Fruit fly (Drosophila melanogaster) whole organism, adult: ENCODE results near the gene Nha2.

Source experiments
- CG14711 ChIP-seq: fragments of 200-800 bp; sonication (Bioruptor generic); optimal IDR thresholded peaks from 2 replicates; lab custom pipeline; 2018; ENCODE audit warnings: missing biosample characterization, mild to moderate bottlenecking, missing genetic modification characterization, moderate library complexity
- CG7101 ChIP-seq: fragments of 200-800 bp; sonication (Bioruptor generic); optimal IDR thresholded peaks from 2 replicates; lab custom pipeline; 2018; ENCODE audit warnings: missing biosample characterization, mild to moderate bottlenecking, missing genetic modification characterization, moderate library complexity
- Mnt ChIP-seq: fragments of 200-800 bp; sonication (Bioruptor generic); optimal IDR thresholded peaks from 2 replicates; lab custom pipeline; 2016; ENCODE audit warnings: missing biosample characterization, mild to moderate bottlenecking, missing genetic modification characterization
- bab1 ChIP-seq: fragments of 200-800 bp; sonication (Bioruptor generic); optimal IDR thresholded peaks from 3 replicates; lab custom pipeline; 2019; ENCODE audit warnings: missing biosample characterization, mild to moderate bottlenecking, missing genetic modification characterization, moderate library complexity
- cic ChIP-seq: fragments of 200-800 bp; sonication (Bioruptor generic); optimal IDR thresholded peaks from 2 replicates; lab custom pipeline; 2017; ENCODE audit warnings: missing biosample characterization, mild to moderate bottlenecking, missing genetic modification characterization, moderate library complexity
- cnc ChIP-seq, 2 experiments: fragments of >200 bp; optimal IDR thresholded peaks; 2 replicates each; lab custom pipeline; 2017
- kay ChIP-seq: fragments of 200-800 bp; sonication (Bioruptor generic); peaks from one replicate; lab custom pipeline; 2016; ENCODE audit warnings: missing biosample characterization, missing genetic modification characterization, borderline replicate concordance

DNA sequence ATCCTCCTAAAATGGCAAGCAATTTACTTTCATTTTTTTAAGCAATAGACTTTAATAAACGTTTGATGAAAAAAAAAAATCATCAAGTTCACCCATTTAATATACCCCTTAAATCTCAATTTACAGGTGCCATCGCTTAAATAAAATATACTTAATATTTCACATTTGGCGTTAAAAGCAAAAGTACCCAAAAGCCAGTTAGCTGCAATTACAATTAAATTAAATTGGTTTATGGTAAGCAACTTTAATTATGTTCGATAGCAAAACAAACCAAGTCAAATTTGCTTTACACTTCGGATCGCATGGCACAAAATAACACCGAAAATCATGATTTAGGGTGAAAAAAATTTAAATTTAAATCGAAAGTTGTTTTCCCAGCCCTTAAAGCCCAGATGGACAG is 43.6 kb upstream of the Nha2 start, which contains the start of gene CG13838:
- TF ChIP-seq cic (GFP tag; lab: Kevin White, UChicago) (no peak), Mnt (no peak), cnc (optimal IDR thresholded peaks at IDR 0.05; lab: Kevin White, UChicago) (no peak), bab1 (GFP tag; lab: Kevin White, UChicago) (no peak), CG7101 (tag; lab: Kevin White, UChicago) (no peak), kay (no peak), CG14711 (tag; lab: Kevin White, UChicago) (no peak)
